Fruit fly (Drosophila melanogaster): Measurements from ENCODE around the gene Fpgs2.

The Fpgs2 gene

DNA sequence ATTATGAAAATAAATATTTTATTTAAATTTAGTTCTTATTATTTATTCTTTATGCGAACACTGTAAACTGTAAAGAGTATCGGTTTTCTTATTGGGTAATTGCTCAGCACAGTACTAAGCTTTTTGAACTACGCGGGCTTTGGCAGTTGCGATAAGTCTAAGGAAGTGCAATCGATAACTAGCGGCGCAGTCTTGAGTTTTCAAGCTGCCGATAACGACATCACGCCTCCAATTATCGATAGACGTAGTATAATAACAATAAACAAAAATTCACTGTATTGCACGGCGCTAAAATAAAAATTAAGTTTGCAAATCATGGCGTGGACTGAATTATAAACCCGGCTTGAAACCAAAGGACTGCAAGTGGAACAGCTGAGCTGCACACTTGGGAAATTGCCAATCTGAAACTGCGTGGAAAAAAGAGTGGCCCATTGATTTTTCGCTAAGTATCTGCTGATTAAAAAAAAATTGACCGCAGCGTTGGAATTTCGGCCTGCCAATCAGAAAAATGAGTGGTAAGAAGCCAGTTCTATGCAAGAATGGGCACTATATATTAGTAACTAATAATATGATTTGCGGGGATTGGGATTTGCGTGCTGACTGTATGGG lies 46.5 kb downstream of the Fpgs2 start, which contains the start of gene Cep97 (continued):
- no peak for TF ChIP-seq dm (GFP tag; optimal IDR thresholded peaks at IDR 0.05)
- no peak for TF ChIP-seq H2.0 (GFP tag; IDR thresholded peaks at IDR 0.05)
- TF ChIP-seq zen (tag; optimal IDR thresholded peaks at IDR 0.05): no peak
- TF ChIP-seq CG7556 (GFP tag; optimal IDR thresholded peaks at IDR 0.05): no peak
- TF ChIP-seq tna (GFP tag; IDR thresholded peaks at IDR 0.05; ENCODE audit: partially characterized antibody): peak; percentile 97
- peak; percentile 92 for TF ChIP-seq Bgb (GFP tag; IDR thresholded peaks at IDR 0.05; ENCODE audit: partially characterized antibody)
- no peak for TF ChIP-seq otp (GFP tag; IDR thresholded peaks at IDR 0.05)
- TF ChIP-seq B-H1 (GFP tag; IDR thresholded peaks at IDR 0.05): no peak
- no peak for TF ChIP-seq CG9215 (GFP tag; IDR thresholded peaks at IDR 0.05)
- no peak for TF ChIP-seq D19B (GFP tag; optimal IDR thresholded peaks at IDR 0.05)
- no peak for TF ChIP-seq fd64A (GFP tag; optimal IDR thresholded peaks at IDR 0.05)
- TF ChIP-seq CG5953 (GFP tag; IDR thresholded peaks at IDR 0.05): no peak
- peak; percentile 29 for TF ChIP-seq Med (GFP tag)
- no peak for TF ChIP-seq CG2889 (GFP tag; IDR thresholded peaks at IDR 0.05)
- no peak for TF ChIP-seq vfl (GFP tag; optimal IDR thresholded peaks at IDR 0.05)
- no peak for TF ChIP-seq CG4424 (GFP tag; optimal IDR thresholded peaks at IDR 0.05)
- no peak for TF ChIP-seq insv (GFP tag; optimal IDR thresholded peaks at IDR 0.05)
- no peak for TF ChIP-seq CG9932 (GFP tag; IDR thresholded peaks at IDR 0.05)
- no peak for TF ChIP-seq CHES-1-like (GFP tag; optimal IDR thresholded peaks at IDR 0.05)
- peak; percentile 88 for TF ChIP-seq CG16813 (GFP tag; IDR thresholded peaks at IDR 0.05; ENCODE audit: partially characterized antibody)
- peak; percentile 62 for TF ChIP-seq stwl (tag; optimal IDR thresholded peaks at IDR 0.05)
- TF ChIP-seq pb (GFP tag; optimal IDR thresholded peaks at IDR 0.05): no peak
- TF ChIP-seq bigmax (GFP tag; optimal IDR thresholded peaks at IDR 0.05): no peak
- TF ChIP-seq luna (GFP tag; optimal IDR thresholded peaks at IDR 0.05): no peak
- TF ChIP-seq CG17802 (tag; optimal IDR thresholded peaks at IDR 0.05): no peak
- TF ChIP-seq hth (optimal IDR thresholded peaks at IDR 0.05): no peak
- no peak for TF ChIP-seq pros (GFP tag; optimal IDR thresholded peaks at IDR 0.05)
- TF ChIP-seq CG15011 (GFP tag; optimal IDR thresholded peaks at IDR 0.05): no peak
- TF ChIP-seq Pdp1 (GFP tag; optimal IDR thresholded peaks at IDR 0.05): no peak
- no peak for TF ChIP-seq Sox100B (GFP tag; optimal IDR thresholded peaks at IDR 0.05)
- TF ChIP-seq so (GFP tag; IDR thresholded peaks at IDR 0.05): no peak
- no peak for TF ChIP-seq Atf6 (GFP tag; IDR thresholded peaks at IDR 0.05)
- no peak for TF ChIP-seq jigr1 (GFP tag; IDR thresholded peaks at IDR 0.05)
- no peak for TF ChIP-seq jing (GFP tag; optimal IDR thresholded peaks at IDR 0.05)
- TF ChIP-seq B-H2 (GFP tag; optimal IDR thresholded peaks at IDR 0.05): no peak
- no peak for TF ChIP-seq tio (GFP tag; optimal IDR thresholded peaks at IDR 0.05)
- no peak for TF ChIP-seq CG8281 (tag; optimal IDR thresholded peaks at IDR 0.05)
- no peak for TF ChIP-seq ase (GFP tag; IDR thresholded peaks at IDR 0.05)
- peak; percentile 74 for TF ChIP-seq CG4617 (GFP tag; optimal IDR thresholded peaks at IDR 0.05; ENCODE audit: borderline replicate concordance)
- no peak for TF ChIP-seq Meics (GFP tag; optimal IDR thresholded peaks at IDR 0.05)
- no peak for TF ChIP-seq Six4 (GFP tag; optimal IDR thresholded peaks at IDR 0.05)
- no peak for TF ChIP-seq Hsf (GFP tag; optimal IDR thresholded peaks at IDR 0.05)
- no peak for TF ChIP-seq Dip3 (GFP tag; optimal IDR thresholded peaks at IDR 0.05)
- no peak for TF ChIP-seq Dek (tag; optimal IDR thresholded peaks at IDR 0.05)
- TF ChIP-seq lbe (GFP tag; optimal IDR thresholded peaks at IDR 0.05): no peak
- TF ChIP-seq Doc3 (GFP tag; IDR thresholded peaks at IDR 0.05; ENCODE audit: partially characterized antibody): peak; percentile 63
- no peak for TF ChIP-seq rib (GFP tag; IDR thresholded peaks at IDR 0.05)
- TF ChIP-seq en (GFP tag; optimal IDR thresholded peaks at IDR 0.05): no peak
- no peak for TF ChIP-seq Gug (GFP tag; IDR thresholded peaks at IDR 0.05)
- TF ChIP-seq vnd (GFP tag; IDR thresholded peaks at IDR 0.05; ENCODE audit: partially characterized antibody): peak; percentile 89
- no peak for TF ChIP-seq YL-1 (GFP tag; optimal IDR thresholded peaks at IDR 0.05)

All from whole organism, embryonic.